Fruit fly (Drosophila melanogaster) whole organism, embryonic: ENCODE measurements around the gene Ubc7.

ENCODE experiments used
- Atf6 ChIP-seq: fragments of 200-800 bp; sonication (Bioruptor generic); IDR thresholded peaks from 2 replicates; pipeline ENCODE4 v1.3.6; 2022; ENCODE audit warnings: missing biosample characterization, missing genetic modification characterization
- BtbVII ChIP-seq: fragments of 200-800 bp; sonication (Bioruptor generic); optimal IDR thresholded peaks from 3 replicates; lab custom pipeline; 2017; ENCODE audit warnings: missing biosample characterization, mild to moderate bottlenecking, missing genetic modification characterization
- CG10209 ChIP-seq: fragments of 200-800 bp; sonication (Bioruptor generic); optimal IDR thresholded peaks from 3 replicates; lab custom pipeline; 2017; ENCODE audit warnings: missing biosample characterization, mild to moderate bottlenecking, missing genetic modification characterization, missing genetic modification reagents
- CG12219 ChIP-seq: fragments of 200-800 bp; sonication (Bioruptor generic); optimal IDR thresholded peaks from 3 replicates; lab custom pipeline; 2018; ENCODE audit warnings: missing biosample characterization, mild to moderate bottlenecking, missing genetic modification characterization
- CG12236 ChIP-seq: fragments of 200-800 bp; sonication (Bioruptor generic); optimal IDR thresholded peaks from 2 replicates; lab custom pipeline; 2016; ENCODE audit warnings: missing biosample characterization, missing genetic modification characterization
- CG13775 ChIP-seq: fragments of 200-800 bp; sonication (Bioruptor generic); optimal IDR thresholded peaks from 3 replicates; lab custom pipeline; 2017; ENCODE audit warnings: missing biosample characterization, mild to moderate bottlenecking, missing genetic modification characterization
- CG15269 ChIP-seq: fragments of 200-800 bp; sonication (Bioruptor generic); optimal IDR thresholded peaks from 2 replicates; lab custom pipeline; 2018; ENCODE audit warnings: missing biosample characterization, mild to moderate bottlenecking, missing genetic modification characterization, moderate library complexity
- CG15514 ChIP-seq: fragments of 200-800 bp; sonication (Bioruptor generic); optimal IDR thresholded peaks from 3 replicates; lab custom pipeline; 2017; ENCODE audit warnings: missing biosample characterization, missing genetic modification characterization, mild to moderate bottlenecking, moderate library complexity, missing genetic modification reagents
- CG17359 ChIP-seq: fragments of 200-800 bp; sonication (Bioruptor generic); optimal IDR thresholded peaks from 3 replicates; lab custom pipeline; 2018; ENCODE audit warnings: missing biosample characterization, mild to moderate bottlenecking, missing genetic modification characterization, moderate library complexity
- CG17385 ChIP-seq: fragments of 200-800 bp; sonication (Bioruptor generic); optimal IDR thresholded peaks from 3 replicates; lab custom pipeline; 2018; ENCODE audit warnings: missing biosample characterization, mild to moderate bottlenecking, missing genetic modification characterization
- CG17612 ChIP-seq: fragments of 200-800 bp; sonication (Bioruptor generic); IDR thresholded peaks from 2 replicates; pipeline ENCODE4 v1.3.6; 2022; ENCODE audit warnings: missing biosample characterization, missing genetic modification characterization
- CG18011 ChIP-seq: fragments of 200-800 bp; sonication (Bioruptor generic); optimal IDR thresholded peaks from 2 replicates; lab custom pipeline; 2017; ENCODE audit warnings: missing biosample characterization, missing genetic modification characterization, mild to moderate bottlenecking, moderate library complexity, missing genotype
- CG18262 ChIP-seq: fragments of 200-800 bp; optimal IDR thresholded peaks from 3 replicates; lab custom pipeline; 2019; ENCODE audit warnings: missing biosample characterization, mild to moderate bottlenecking, missing genetic modification characterization, moderate library complexity
- CG2120 ChIP-seq: fragments of 200-800 bp; sonication (Bioruptor generic); optimal IDR thresholded peaks from 3 replicates; lab custom pipeline; 2016; ENCODE audit warnings: missing biosample characterization, missing genetic modification characterization
- CG32772 ChIP-seq: fragments of 200-800 bp; sonication (Bioruptor generic); IDR thresholded peaks from 2 replicates; pipeline ENCODE4 v1.3.6; 2022; ENCODE audit warnings: missing biosample characterization, missing genetic modification characterization
- CG3281 ChIP-seq: fragments of 200-800 bp; sonication (Bioruptor generic); optimal IDR thresholded peaks from 3 replicates; lab custom pipeline; 2017; ENCODE audit warnings: missing biosample characterization, mild to moderate bottlenecking, missing genetic modification characterization
- CG42726 ChIP-seq: fragments of 200-800 bp; sonication (Bioruptor generic); IDR thresholded peaks from 2 replicates; pipeline ENCODE4 v1.3.6; 2022; ENCODE audit warnings: missing biosample characterization, missing genetic modification characterization; ENCODE audit not compliant: partially characterized antibody
- CG9215 ChIP-seq: fragments of 200-800 bp; sonication (Bioruptor generic); IDR thresholded peaks from 2 replicates; pipeline ENCODE4 v1.3.6; 2022; ENCODE audit warnings: missing biosample characterization, missing genetic modification characterization
- CG9609 ChIP-seq: fragments of 200-800 bp; sonication (Bioruptor generic); optimal IDR thresholded peaks from 3 replicates; lab custom pipeline; 2016; ENCODE audit warnings: missing biosample characterization, missing genetic modification characterization
- CG9817 ChIP-seq: fragments of 200-800 bp; sonication (Bioruptor generic); optimal IDR thresholded peaks from 2 replicates; lab custom pipeline; 2018; ENCODE audit warnings: missing biosample characterization, mild to moderate bottlenecking, missing genetic modification characterization, moderate library complexity
- CoRest ChIP-seq: fragments of 200-800 bp; sonication (Bioruptor generic); optimal IDR thresholded peaks from 3 replicates; lab custom pipeline; 2018; ENCODE audit warnings: missing biosample characterization, mild to moderate bottlenecking, missing genetic modification characterization, moderate library complexity
- D19A ChIP-seq: fragments of 200-800 bp; optimal IDR thresholded peaks from 3 replicates; lab custom pipeline; 2019; ENCODE audit warnings: missing biosample characterization, mild to moderate bottlenecking, missing genetic modification characterization, moderate library complexity
- Eip74EF ChIP-seq, 2 experiments: fragments of 200-800 bp in 1 of 2; fragments of >200 bp in 1 of 2; sonication (Bioruptor generic) in 1 of 2; optimal IDR thresholded peaks; 2 replicates each; lab custom pipeline; 2017 to 2019; ENCODE audit warnings: missing biosample characterization in 2 of 2, missing genetic modification characterization in 2 of 2, mild to moderate bottlenecking in 1 of 2, moderate library complexity in 1 of 2
- Hr3 ChIP-seq: fragments of 200-800 bp; sonication (Bioruptor generic); optimal IDR thresholded peaks from 3 replicates; lab custom pipeline; 2016; ENCODE audit warnings: missing biosample characterization, missing genetic modification characterization
- Med ChIP-seq: fragments of 200-800 bp; sonication (Bioruptor generic); peaks from one replicate; lab custom pipeline; 2016; ENCODE audit warnings: missing biosample characterization, missing genetic modification characterization, mild to moderate bottlenecking, inconsistent platforms, moderate library complexity
- Meics ChIP-seq: fragments of 200-800 bp; sonication (Bioruptor generic); optimal IDR thresholded peaks from 2 replicates; lab custom pipeline; 2017; ENCODE audit warnings: missing biosample characterization, mild to moderate bottlenecking, missing genetic modification characterization
- NfI ChIP-seq: fragments of 200-800 bp; sonication (Bioruptor generic); optimal IDR thresholded peaks from 3 replicates; lab custom pipeline; 2018; ENCODE audit warnings: missing biosample characterization, mild to moderate bottlenecking, missing genetic modification characterization, moderate library complexity
- Sox100B ChIP-seq: fragments of 200-800 bp; sonication (Bioruptor generic); optimal IDR thresholded peaks from 3 replicates; lab custom pipeline; 2018; ENCODE audit warnings: missing biosample characterization, mild to moderate bottlenecking, missing genetic modification characterization
- Sry-δ ChIP-seq: fragments of 200-800 bp; sonication (Bioruptor generic); optimal IDR thresholded peaks from 2 replicates; lab custom pipeline; 2016; ENCODE audit warnings: missing biosample characterization, missing genetic modification characterization
- Ssrp ChIP-seq: fragments of 200-800 bp; sonication (Bioruptor generic); optimal IDR thresholded peaks from 2 replicates; lab custom pipeline; 2018; ENCODE audit warnings: missing biosample characterization, mild to moderate bottlenecking, missing genetic modification characterization, moderate library complexity
- Vsx1 ChIP-seq: fragments of 200-800 bp; sonication (Bioruptor generic); optimal IDR thresholded peaks from 2 replicates; lab custom pipeline; 2017; ENCODE audit warnings: missing biosample characterization, mild to moderate bottlenecking, missing genetic modification characterization, missing genetic modification reagents
- Xrp1 ChIP-seq: fragments of 200-800 bp; sonication (Bioruptor generic); IDR thresholded peaks from 2 replicates; pipeline ENCODE4 v1.3.6; 2022; ENCODE audit warnings: missing biosample characterization, missing genetic modification characterization
- bcd ChIP-seq: fragments of 200-800 bp; sonication (Bioruptor generic); optimal IDR thresholded peaks from 2 replicates; lab custom pipeline; 2017; ENCODE audit warnings: missing biosample characterization, mild to moderate bottlenecking, missing genetic modification characterization
- chn ChIP-seq: fragments of 200-800 bp; sonication (Bioruptor generic); optimal IDR thresholded peaks from 2 replicates; lab custom pipeline; 2016; ENCODE audit warnings: missing biosample characterization, missing genetic modification characterization
- da ChIP-seq: fragments of 200-800 bp; sonication (Bioruptor generic); optimal IDR thresholded peaks from 2 replicates; lab custom pipeline; 2016; ENCODE audit warnings: missing biosample characterization, missing genetic modification characterization
- ewg ChIP-seq: fragments of 200-800 bp; sonication (Bioruptor generic); optimal IDR thresholded peaks from 3 replicates; lab custom pipeline; 2017; ENCODE audit warnings: mild to moderate bottlenecking, missing biosample characterization, missing genetic modification reagents, missing genetic modification characterization
- fd102C ChIP-seq: fragments of 200-800 bp; sonication (Bioruptor generic); optimal IDR thresholded peaks from 2 replicates; lab custom pipeline; 2018; ENCODE audit warnings: missing biosample characterization, mild to moderate bottlenecking, missing genetic modification characterization, moderate library complexity
- fd96Cb ChIP-seq: fragments of 200-800 bp; sonication (Bioruptor generic); optimal IDR thresholded peaks from 2 replicates; lab custom pipeline; 2018; ENCODE audit warnings: missing biosample characterization, mild to moderate bottlenecking, missing genetic modification characterization, moderate library complexity
- ftz-f1 ChIP-seq: fragments of 200-800 bp; sonication (Bioruptor generic); optimal IDR thresholded peaks from 2 replicates; lab custom pipeline; 2016; ENCODE audit warnings: missing biosample characterization, missing genetic modification characterization
- gem ChIP-seq: fragments of 200-800 bp; sonication (Bioruptor generic); optimal IDR thresholded peaks from 2 replicates; lab custom pipeline; 2019; ENCODE audit warnings: missing biosample characterization, mild to moderate bottlenecking, missing genetic modification characterization, moderate library complexity
- gsb-n ChIP-seq: fragments of 200-800 bp; sonication (Bioruptor generic); optimal IDR thresholded peaks from 3 replicates; lab custom pipeline; 2018; ENCODE audit warnings: missing biosample characterization, mild to moderate bottlenecking, missing genetic modification characterization
- nmo ChIP-seq: fragments of 200-800 bp; sonication (Bioruptor generic); optimal IDR thresholded peaks from 2 replicates; lab custom pipeline; 2018; ENCODE audit warnings: missing biosample characterization, mild to moderate bottlenecking, missing genetic modification characterization, moderate library complexity
- org-1 ChIP-seq: fragments of 200-800 bp; sonication (Bioruptor generic); optimal IDR thresholded peaks from 2 replicates; lab custom pipeline; 2017; ENCODE audit warnings: missing biosample characterization, missing genetic modification characterization
- prd ChIP-seq, 3 experiments: fragments of >200 bp in 2 of 3; fragments of 200-800 bp in 1 of 3; sonication (Bioruptor generic) in 1 of 3; optimal IDR thresholded peaks in 2 of 3; IDR thresholded peaks in 1 of 3; 2 replicates in 2 of 3; 3 replicates in 1 of 3; pipeline versions ENCODE4 v1.3.6 to Lab custom; 2017 to 2022; ENCODE audit warnings: missing biosample characterization in 1 of 3, missing genetic modification characterization in 1 of 3
- scrt ChIP-seq: fragments of 200-800 bp; sonication (Bioruptor generic); optimal IDR thresholded peaks from 2 replicates; lab custom pipeline; 2018; ENCODE audit warnings: missing biosample characterization, mild to moderate bottlenecking, missing genetic modification characterization, moderate library complexity
- sens-2 ChIP-seq: fragments of 200-800 bp; sonication (Bioruptor generic); IDR thresholded peaks from 2 replicates; pipeline ENCODE4 v1.3.6; 2022; ENCODE audit warnings: missing biosample characterization, missing genetic modification characterization
- tap ChIP-seq: fragments of 200-800 bp; optimal IDR thresholded peaks from 3 replicates; lab custom pipeline; 2019; ENCODE audit warnings: missing biosample characterization, mild to moderate bottlenecking, missing genetic modification characterization, moderate library complexity
- ttk ChIP-seq: fragments of 200-800 bp; sonication (Bioruptor generic); IDR thresholded peaks from 2 replicates; pipeline ENCODE4 v2.1.2; 2022; ENCODE audit warnings: missing biosample characterization, missing genetic modification characterization
- tup ChIP-seq: fragments of 200-800 bp; sonication (Bioruptor generic); optimal IDR thresholded peaks from 2 replicates; lab custom pipeline; 2016; ENCODE audit warnings: missing biosample characterization, mild to moderate bottlenecking, missing genetic modification characterization, moderate library complexity

Gene Ubc7

dm6 chrX:16579978-16580377 is 13.5 kb upstream of the Ubc7 start (continued):
- TF ChIP-seq CG18262 (tag; lab: Kevin White, UChicago) (peak; percentile 45), CG13775 (peak; percentile 40), fd96Cb (tag; lab: Kevin White, UChicago) (peak; percentile 44), Atf6 (0 out of 2 replicates have a peak, but pooled peaks have one; percentile 14), Eip74EF (GFP tag; optimal IDR thresholded peaks at IDR 0.05; lab: Kevin White, UChicago) (peak in 1 of 2 experiments; percentile 34), da (GFP tag; lab: Kevin White, UChicago) (no peak), CG32772 (GFP tag; lab: Robert Waterston, UW) (no peak), Vsx1 (GFP tag; lab: Kevin White, UChicago) (peak; percentile 14), CG18011 (GFP tag; lab: Kevin White, UChicago) (peak; percentile 28), nmo (GFP tag; lab: Kevin White, UChicago) (peak; percentile 53), prd (optimal IDR thresholded peaks at IDR 0.05; lab: Kevin White, UChicago) (no peak), prd (GFP tag; IDR thresholded peaks at IDR 0.05; lab: Robert Waterston, UW) (peak; percentile 36; the same call in 1 of the 3 replicates), scrt (GFP tag; lab: Kevin White, UChicago) (peak; percentile 8), CG9817 (tag; lab: Kevin White, UChicago) (peak; percentile 27), CG17385 (GFP tag; lab: Kevin White, UChicago) (peak; percentile 40), CG9215 (GFP tag; lab: Robert Waterston, UW) (0 out of 2 replicates have a peak, but pooled peaks have one; percentile 5), Meics (GFP tag; lab: Kevin White, UChicago) (peak; percentile 70), ftz-f1 (GFP tag; lab: Kevin White, UChicago) (no peak), CG3281 (GFP tag; lab: Kevin White, UChicago) (peak; percentile 65), CG9609 (GFP tag; lab: Kevin White, UChicago) (no peak), CG12219 (GFP tag; lab: Kevin White, UChicago) (peak; percentile 14), Ssrp (tag; lab: Kevin White, UChicago) (peak; percentile 38), Med (GFP tag; lab: Kevin White, UChicago) (peak; percentile 47), bcd (peak; percentile 35), sens-2 (no peak), CG15514 (peak; percentile 25), CG2120 (GFP tag; lab: Kevin White, UChicago) (peak; percentile 48), org-1 (GFP tag; lab: Kevin White, UChicago) (peak; percentile 19), D19A (peak; percentile 13), CG42726 (GFP tag; lab: Robert Waterston, UW) (no peak), Xrp1 (GFP tag; lab: Robert Waterston, UW) (peak; percentile 7; the same call in 1 of the 2 replicates), CoRest (peak; percentile 61), CG10209 (GFP tag; lab: Kevin White, UChicago) (peak; percentile 50), BtbVII (GFP tag; lab: Kevin White, UChicago) (peak; percentile 28), Sry-δ (GFP tag; lab: Kevin White, UChicago) (no peak), CG12236 (no peak), CG17359 (tag; lab: Kevin White, UChicago) (peak; percentile 28), CG15269 (tag; lab: Kevin White, UChicago) (peak; percentile 57), chn (no peak), CG17612 (no peak), gem (peak; percentile 74), ttk (GFP tag; lab: Robert Waterston, UW) (0 out of 2 replicates have a peak, but pooled peaks have one; percentile 14), tap (tag; lab: Kevin White, UChicago) (peak; percentile 4), NfI (GFP tag; lab: Kevin White, UChicago) (peak; percentile 36), Sox100B (GFP tag; lab: Kevin White, UChicago) (peak; percentile 49), Hr3 (GFP tag; lab: Kevin White, UChicago) (peak; percentile 36), ewg (GFP tag; lab: Kevin White, UChicago) (peak; percentile 18), fd102C (GFP tag; lab: Kevin White, UChicago) (no peak), gsb-n (tag; lab: Kevin White, UChicago) (no peak), tup (GFP tag; lab: Kevin White, UChicago) (no peak)
